Worm (Caenorhabditis elegans) whole organism, L3 larva: ENCODE data around the gene timp-1.

Experiments used
- aly-2 ChIP-seq: fragments of 150-350 bp; optimal IDR thresholded peaks from 2 replicates; lab custom pipeline; 2014; ENCODE audit warnings: missing biosample characterization, missing genetic modification characterization
- ceh-9 ChIP-seq: sonication (generic microtip); optimal IDR thresholded peaks from 2 replicates; lab custom pipeline; 2018; ENCODE audit warnings: missing biosample characterization, missing genetic modification characterization
- nfya-1 ChIP-seq: sonication (generic microtip); optimal IDR thresholded peaks from 2 replicates; lab custom pipeline; 2017; ENCODE audit warnings: missing genetic modification characterization, mild to moderate bottlenecking, missing compliant biosample characterization, antibody characterized with exemption, moderate library complexity; ENCODE audit not compliant: insufficient read depth
- nhr-11 ChIP-seq: fragments of 150-350 bp; optimal IDR thresholded peaks from 2 replicates; lab custom pipeline; 2014; ENCODE audit warnings: missing biosample characterization, missing genetic modification characterization
- nhr-28 ChIP-seq: fragments of 150-350 bp; optimal IDR thresholded peaks from 2 replicates; lab custom pipeline; 2014; ENCODE audit warnings: missing biosample characterization, missing genetic modification characterization
- pqm-1 ChIP-seq: fragments of 150-350 bp; optimal IDR thresholded peaks from 2 replicates; lab custom pipeline; 2017; ENCODE audit warnings: missing biosample characterization, missing genetic modification characterization, inconsistent platforms
- skn-1 ChIP-seq: fragments of 150-350 bp; optimal IDR thresholded peaks from 2 replicates; lab custom pipeline; 2014; ENCODE audit warnings: missing biosample characterization, missing genetic modification characterization
- unc-39 ChIP-seq: sonication (generic microtip); optimal IDR thresholded peaks from 4 replicates; lab custom pipeline; 2017; ENCODE audit warnings: missing biosample characterization, missing genetic modification characterization

ce11 chrV:8171688-8172087, 35.3 kb upstream of the timp-1 start:
- no peak for TF ChIP-seq nhr-11 (tag; lab: Kevin White, UChicago)
- TF ChIP-seq nfya-1 (tag; lab: Kevin White, UChicago): no peak
- no peak for TF ChIP-seq skn-1 (tag; lab: Kevin White, UChicago)
- TF ChIP-seq unc-39 (tag; lab: Kevin White, UChicago): no peak
- no peak for TF ChIP-seq ceh-9 (tag; lab: Kevin White, UChicago)
- TF ChIP-seq pqm-1 (tag; lab: Kevin White, UChicago): no peak
- TF ChIP-seq aly-2 (tag; lab: Kevin White, UChicago): no peak
- no peak for TF ChIP-seq nhr-28 (tag; lab: Kevin White, UChicago)
